Worm (Caenorhabditis elegans): ENCODE data around the gene fbxb-22.
A peak's percentile ranks its signal among the peaks of the same experiment; 100 is the strongest.

Gene fbxb-22

DNA sequence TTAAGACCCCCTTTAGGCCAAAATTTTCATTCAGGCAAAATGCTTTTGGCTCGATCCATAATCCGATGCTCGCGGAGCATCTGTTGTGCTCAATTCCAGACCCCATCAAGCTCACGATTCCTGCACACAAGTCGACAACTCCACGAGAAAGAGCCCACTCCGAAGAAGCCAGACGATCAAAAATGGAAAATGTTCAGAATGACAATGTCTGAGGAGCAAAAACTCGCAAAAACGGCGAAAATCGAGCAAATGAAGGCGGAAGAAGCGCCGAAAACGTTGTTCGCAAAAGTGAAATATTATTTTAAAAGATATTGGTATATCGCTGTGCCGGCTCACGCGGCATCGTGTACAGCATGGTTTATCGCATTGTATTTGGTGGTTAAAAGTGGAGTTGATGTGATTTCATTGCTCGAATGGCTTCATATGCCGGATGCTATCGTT, 38.1 kb upstream of the fbxb-22 start, which contains the start of gene Y56A3A.22 (continued):
- TF ChIP-seq ama-1 (optimal IDR thresholded peaks at IDR 0.05) (peak; percentile 92), nhr-25 (tag; optimal IDR thresholded peaks at IDR 0.05; ENCODE audit: borderline replicate concordance, insufficient read depth) (no peak), nhr-111 (GFP tag; optimal IDR thresholded peaks at IDR 0.05) (peak; percentile 65), snpc-1.2 (GFP tag; IDR thresholded peaks at IDR 0.05) (peak; percentile 69), set-16 (GFP tag; IDR thresholded peaks at IDR 0.05) (peak; percentile 22; the same call in 1 of the 2 replicates), hif-1 (tag; optimal IDR thresholded peaks at IDR 0.05) (no peak), hlh-11 (tag; optimal IDR thresholded peaks at IDR 0.05) (peak; percentile 42), mxl-2 (GFP tag; conservative IDR thresholded peaks at IDR 0.05) (no peak), ZK546.5 (tag; optimal IDR thresholded peaks at IDR 0.05) (no peak), Y5F2A.4 (GFP tag; optimal IDR thresholded peaks at IDR 0.05) (peak; percentile 73), spr-1 (tag; optimal IDR thresholded peaks at IDR 0.05) (peak; percentile 30), hmg-1.1 (GFP tag; IDR thresholded peaks at IDR 0.05) (peak; percentile 27; the same call in 1 of the 2 replicates), ctbp-1 (GFP tag; IDR thresholded peaks at IDR 0.05) (0 out of 2 replicates have a peak, but pooled peaks have one; percentile 37), lin-38 (GFP tag; IDR thresholded peaks at IDR 0.05) (peak; percentile 55), ceh-20 (GFP tag; IDR thresholded peaks at IDR 0.05) (peak; percentile 50; the same call in 1 of the 2 replicates), arid-1 (GFP tag; conservative IDR thresholded peaks at IDR 0.05) (peak; percentile 83), madf-5 (GFP tag; IDR thresholded peaks at IDR 0.05) (no peak), dve-1 (tag; optimal IDR thresholded peaks at IDR 0.05; ENCODE audit: insufficient read depth) (peak; percentile 43), nhr-48 (tag; optimal IDR thresholded peaks at IDR 0.05) (peak; percentile 14), nhr-42 (GFP tag; IDR thresholded peaks at IDR 0.05) (peak; percentile 59), lsy-2 (tag; optimal IDR thresholded peaks at IDR 0.05) (peak in 1 of 2 experiments; percentile 3), lim-7 (GFP tag; IDR thresholded peaks at IDR 0.05) (0 out of 2 replicates have a peak, but pooled peaks have one; percentile 21)

DNA sequence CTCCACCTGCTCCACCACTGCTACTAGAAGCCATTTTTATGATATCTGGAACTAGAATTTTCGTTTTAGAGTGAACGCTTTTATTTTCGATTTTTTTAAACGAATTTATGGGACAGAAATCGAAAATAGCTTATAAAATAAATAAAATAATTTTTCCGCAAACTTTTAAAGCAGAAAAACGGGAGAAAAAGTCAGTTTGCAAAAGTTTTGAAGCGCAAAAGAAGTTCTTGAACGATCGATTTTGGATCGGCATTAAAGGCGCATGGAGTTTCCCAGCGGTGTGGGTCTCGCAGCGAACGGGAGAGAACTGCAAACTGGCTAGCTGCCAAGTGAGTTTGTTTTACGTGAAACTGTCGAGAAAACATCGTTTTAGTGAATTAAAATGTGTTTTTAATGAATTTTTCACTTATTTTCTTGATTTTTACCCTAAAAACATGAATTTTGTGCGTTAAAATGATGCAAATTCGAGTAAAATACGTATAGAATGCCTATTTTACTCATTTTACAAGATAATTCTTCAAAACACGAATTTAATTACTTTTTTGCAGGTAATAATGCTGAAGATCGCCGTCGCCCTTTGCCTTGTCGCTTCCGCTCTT, 36.7 kb upstream of the fbxb-22 start, which contains the start of the genes ccf-1 and trap-4:
Gene ccf-1 (minus strand): TSS at position 51 of the 599 bp plus-strand sequence.
Gene trap-4 (plus strand): TSS at position 549 of the 599 bp plus-strand sequence.
- TF ChIP-seq dmd-6 (GFP tag; IDR thresholded peaks at IDR 0.05) (no peak), lin-13 (GFP tag; optimal IDR thresholded peaks at IDR 0.05) (peak; percentile 3), nhr-28 (tag; optimal IDR thresholded peaks at IDR 0.05) (peak; percentile 32), mes-2 (tag; optimal IDR thresholded peaks at IDR 0.05; ENCODE audit: poor library complexity, severe bottlenecking) (peak; percentile 83), aha-1 (tag) (peak; percentile 36), hlh-11 (tag; optimal IDR thresholded peaks at IDR 0.05) (peak; percentile 51), lin-38 (GFP tag; IDR thresholded peaks at IDR 0.05) (peak; percentile 55), unc-62 (GFP tag; optimal IDR thresholded peaks at IDR 0.05 in 1 of 2) (peak in 1 of 2 experiments; percentile 8), unc-62 (tag; optimal IDR thresholded peaks at IDR 0.05) (no peak), nhr-111 (GFP tag; optimal IDR thresholded peaks at IDR 0.05) (no peak), nhr-76 (tag; optimal IDR thresholded peaks at IDR 0.05) (no peak), nhr-77 (tag; optimal IDR thresholded peaks at IDR 0.05) (peak; percentile 11), dve-1 (tag; optimal IDR thresholded peaks at IDR 0.05; ENCODE audit: insufficient read depth) (peak; percentile 72), zag-1 (tag; optimal IDR thresholded peaks at IDR 0.05) (no peak), hlh-30 (tag; optimal IDR thresholded peaks at IDR 0.05; ENCODE audit: insufficient read depth) (peak; percentile 22), rbr-2 (tag; optimal IDR thresholded peaks at IDR 0.05) (peak; percentile 39), daf-12 (tag; optimal IDR thresholded peaks at IDR 0.05) (no peak), hif-1 (tag; optimal IDR thresholded peaks at IDR 0.05) (peak in 1 of 2 experiments; percentile 45), zip-11 (GFP tag; IDR thresholded peaks at IDR 0.05) (no peak), ceh-82 (tag; optimal IDR thresholded peaks at IDR 0.05) (no peak), madf-9 (GFP tag; conservative IDR thresholded peaks at IDR 0.05) (no peak), ZK337.2 (GFP tag; IDR thresholded peaks at IDR 0.05) (no peak), dpl-1 (GFP tag; optimal IDR thresholded peaks at IDR 0.05) (peak; percentile 72), arid-1 (GFP tag; conservative IDR thresholded peaks at IDR 0.05) (no peak), tra-1 (GFP tag; IDR thresholded peaks at IDR 0.05) (no peak), lsy-2 (tag; optimal IDR thresholded peaks at IDR 0.05) (peak in 1 of 2 experiments; percentile 80), nhr-25 (tag; optimal IDR thresholded peaks at IDR 0.05; ENCODE audit: borderline replicate concordance, insufficient read depth) (peak; percentile 40), mdt-29 (GFP tag; IDR thresholded peaks at IDR 0.05) (no peak), nhr-48 (tag; optimal IDR thresholded peaks at IDR 0.05) (no peak), ceh-62 (tag; optimal IDR thresholded peaks at IDR 0.05) (no peak), dmd-9 (GFP tag; IDR thresholded peaks at IDR 0.05) (no peak), daf-16 (GFP tag; optimal IDR thresholded peaks at IDR 0.05) (no peak), daf-16 (tag; optimal IDR thresholded peaks at IDR 0.05) (peak; percentile 21), mep-1 (tag; optimal IDR thresholded peaks at IDR 0.05) (peak; percentile 58)

Data from whole organism, L4 larva.